Worm (Caenorhabditis elegans) whole organism, L1 larva: ENCODE results near the gene bre-5.

Experiments used
- C04F5.9 ChIP-seq: sonication (generic microtip); optimal IDR thresholded peaks from 2 replicates; lab custom pipeline; 2016; ENCODE audit warnings: missing genetic modification characterization, missing compliant biosample characterization
- C34B4.2 ChIP-seq: sonication (generic microtip); optimal IDR thresholded peaks from 2 replicates; lab custom pipeline; 2017; ENCODE audit warnings: mild to moderate bottlenecking, missing genetic modification characterization, missing compliant biosample characterization
- Y116A8C.19 ChIP-seq: sonication (generic microtip); optimal IDR thresholded peaks from 2 replicates; lab custom pipeline; 2016; ENCODE audit warnings: missing compliant biosample characterization, missing genetic modification characterization, borderline replicate concordance
- aha-1 ChIP-seq: fragments of 150-350 bp; optimal IDR thresholded peaks from 2 replicates; lab custom pipeline; 2014; ENCODE audit warnings: missing biosample characterization, missing genetic modification characterization
- alr-1 ChIP-seq: fragments of 200-800 bp; sonication (Bioruptor generic); optimal IDR thresholded peaks from 2 replicates; lab custom pipeline; 2018; ENCODE audit warnings: borderline replicate concordance, mild to moderate bottlenecking, missing genetic modification characterization, missing compliant biosample characterization
- aly-2 ChIP-seq: fragments of 150-350 bp; optimal IDR thresholded peaks from 2 replicates; lab custom pipeline; 2014; ENCODE audit warnings: missing biosample characterization, missing genetic modification characterization
- blmp-1 ChIP-seq: fragments of 150-350 bp; optimal IDR thresholded peaks from 2 replicates; lab custom pipeline; 2014; ENCODE audit warnings: missing biosample characterization, missing genetic modification characterization
- ceh-63 ChIP-seq: fragments of 200-800 bp; sonication (Bioruptor generic); optimal IDR thresholded peaks from 2 replicates; lab custom pipeline; 2018; ENCODE audit warnings: mild to moderate bottlenecking, missing genetic modification characterization, missing compliant biosample characterization
- ceh-88 ChIP-seq: fragments of 200-800 bp; sonication (Bioruptor generic); IDR thresholded peaks from 2 replicates; pipeline ENCODE4 v1.3.6; 2022; ENCODE audit warnings: missing genetic modification characterization, missing compliant biosample characterization
- ceh-90 ChIP-seq: sonication (generic microtip); optimal IDR thresholded peaks from 2 replicates; lab custom pipeline; 2016; ENCODE audit warnings: missing genetic modification characterization, missing compliant biosample characterization
- dsc-1 ChIP-seq: sonication (generic microtip); optimal IDR thresholded peaks from 2 replicates; lab custom pipeline; 2016; ENCODE audit warnings: mild to moderate bottlenecking, missing genetic modification characterization, missing compliant biosample characterization
- efl-1 ChIP-seq, 4 experiments: fragments of 150-350 bp; optimal IDR thresholded peaks in 3 of 4; peaks in 1 of 4; 1 replicate in 1 of 4; 2 replicates in 3 of 4; lab custom pipeline; 2014; ENCODE audit warnings: missing biosample characterization in 2 of 4, missing genetic modification characterization in 2 of 4, missing genetic modification reagents in 2 of 4
- efl-3 ChIP-seq: fragments of 200-800 bp; sonication (Bioruptor generic); optimal IDR thresholded peaks from 2 replicates; lab custom pipeline; 2018; ENCODE audit warnings: mild to moderate bottlenecking, missing genetic modification characterization, missing compliant biosample characterization
- elt-3 ChIP-seq, 6 experiments: fragments of 150-350 bp in 1 of 6; sonication (generic microtip); optimal IDR thresholded peaks; 2 replicates each; lab custom pipeline; 2017 to 2018; ENCODE audit warnings: missing biosample characterization in 6 of 6, missing genetic modification characterization in 6 of 6, inconsistent platforms in 1 of 6
- ets-5 ChIP-seq: fragments of 200-800 bp; sonication (Bioruptor generic); IDR thresholded peaks from 2 replicates; pipeline ENCODE4 v1.3.6; 2022; ENCODE audit warnings: missing genetic modification characterization, missing compliant biosample characterization
- fkh-8 ChIP-seq: sonication (generic microtip); optimal IDR thresholded peaks from 2 replicates; lab custom pipeline; 2016; ENCODE audit warnings: mild to moderate bottlenecking, missing genetic modification characterization, missing compliant biosample characterization
- hlh-4 ChIP-seq: sonication (generic microtip); optimal IDR thresholded peaks from 2 replicates; lab custom pipeline; 2016; ENCODE audit warnings: mild to moderate bottlenecking, missing genetic modification characterization, missing compliant biosample characterization
- jun-1 ChIP-seq: fragments of 150-350 bp; optimal IDR thresholded peaks from 2 replicates; lab custom pipeline; 2014; ENCODE audit warnings: missing biosample characterization, missing genetic modification reagents, missing genetic modification characterization
- lin-13 ChIP-seq: fragments of 150-350 bp; optimal IDR thresholded peaks from 2 replicates; lab custom pipeline; 2014; ENCODE audit warnings: missing biosample characterization, missing genetic modification reagents, missing genetic modification characterization
- lin-15B ChIP-seq: fragments of 150-350 bp; sonication (generic microtip); optimal IDR thresholded peaks from 3 replicates; lab custom pipeline; 2014; ENCODE audit warnings: missing biosample characterization, missing genetic modification characterization
- lin-39 ChIP-seq: fragments of 150-350 bp; optimal IDR thresholded peaks from 2 replicates; lab custom pipeline; 2014; ENCODE audit warnings: missing biosample characterization, missing genetic modification reagents, missing genetic modification characterization
- lir-3 ChIP-seq: sonication (generic microtip); optimal IDR thresholded peaks from 2 replicates; lab custom pipeline; 2016; ENCODE audit warnings: mild to moderate bottlenecking, missing genetic modification characterization, moderate library complexity, missing compliant biosample characterization; ENCODE audit not compliant: poor library complexity
- lsy-2 ChIP-seq, 2 experiments: fragments of 150-350 bp; optimal IDR thresholded peaks; 2 replicates each; lab custom pipeline; 2014; ENCODE audit warnings: missing biosample characterization in 2 of 2, missing genetic modification characterization in 2 of 2
- mef-2 ChIP-seq: fragments of 150-350 bp; optimal IDR thresholded peaks from 2 replicates; lab custom pipeline; 2014; ENCODE audit warnings: missing biosample characterization, missing genetic modification characterization
- mep-1 ChIP-seq: fragments of 150-350 bp; optimal IDR thresholded peaks from 2 replicates; lab custom pipeline; 2014; ENCODE audit warnings: missing biosample characterization, missing genetic modification characterization
- nhr-11 ChIP-seq: fragments of 150-350 bp; optimal IDR thresholded peaks from 2 replicates; lab custom pipeline; 2014; ENCODE audit warnings: missing biosample characterization, missing genetic modification characterization
- nhr-19 ChIP-seq: fragments of 200-800 bp; sonication (Bioruptor generic); conservative IDR thresholded peaks from 2 replicates; pipeline ENCODE4 v1.3.6; 2022; ENCODE audit warnings: missing genetic modification characterization, missing compliant biosample characterization
- nhr-20 ChIP-seq: sonication (generic microtip); optimal IDR thresholded peaks from 2 replicates; lab custom pipeline; 2016; ENCODE audit warnings: mild to moderate bottlenecking, missing genetic modification characterization, missing compliant biosample characterization
- nhr-237 ChIP-seq: fragments of 150-350 bp; optimal IDR thresholded peaks from 2 replicates; lab custom pipeline; 2014; ENCODE audit warnings: missing biosample characterization, missing genetic modification characterization
- nhr-28 ChIP-seq: fragments of 150-350 bp; optimal IDR thresholded peaks from 2 replicates; lab custom pipeline; 2014; ENCODE audit warnings: missing biosample characterization, missing genetic modification characterization
- nhr-71 ChIP-seq: sonication (generic microtip); optimal IDR thresholded peaks from 2 replicates; lab custom pipeline; 2016; ENCODE audit warnings: mild to moderate bottlenecking, missing genetic modification characterization, moderate library complexity, missing compliant biosample characterization
- nhr-85 ChIP-seq: sonication (generic microtip); peaks from one replicate; lab custom pipeline; 2016; ENCODE audit warnings: missing genetic modification characterization, inconsistent platforms, missing compliant biosample characterization
- pag-3 ChIP-seq: sonication (generic microtip); optimal IDR thresholded peaks from 2 replicates; lab custom pipeline; 2017; ENCODE audit warnings: missing genetic modification characterization, mild to moderate bottlenecking, missing compliant biosample characterization, antibody characterized with exemption, borderline replicate concordance; ENCODE audit not compliant: insufficient read depth
- pqm-1 ChIP-seq: sonication (generic microtip); optimal IDR thresholded peaks from 3 replicates; lab custom pipeline; 2017; ENCODE audit warnings: missing biosample characterization, missing genetic modification characterization
- snpc-4 ChIP-seq: fragments of 150-350 bp; optimal IDR thresholded peaks from 2 replicates; lab custom pipeline; 2014; ENCODE audit warnings: missing biosample characterization, missing genetic modification characterization
- snu-23 ChIP-seq: sonication (generic microtip); optimal IDR thresholded peaks from 2 replicates; lab custom pipeline; 2016; ENCODE audit warnings: missing genetic modification characterization, missing compliant biosample characterization
- sptf-1 ChIP-seq: fragments of 150-350 bp; optimal IDR thresholded peaks from 2 replicates; lab custom pipeline; 2014; ENCODE audit warnings: missing biosample characterization, missing genetic modification characterization
- sup-37 ChIP-seq: fragments of 200-800 bp; sonication (Bioruptor generic); optimal IDR thresholded peaks from 2 replicates; lab custom pipeline; 2018; ENCODE audit warnings: mild to moderate bottlenecking, missing genetic modification characterization, missing compliant biosample characterization
- swsn-7 ChIP-seq: sonication (generic microtip); optimal IDR thresholded peaks from 2 replicates; lab custom pipeline; 2016; ENCODE audit warnings: missing genetic modification characterization, missing compliant biosample characterization
- tlp-1 ChIP-seq: fragments of 150-350 bp; optimal IDR thresholded peaks from 2 replicates; lab custom pipeline; 2014; ENCODE audit warnings: missing biosample characterization, missing genetic modification characterization
- unc-130 ChIP-seq: fragments of 150-350 bp; optimal IDR thresholded peaks from 2 replicates; lab custom pipeline; 2017; ENCODE audit warnings: missing biosample characterization, missing genetic modification characterization, inconsistent platforms
- unc-86 ChIP-seq: sonication (generic microtip); optimal IDR thresholded peaks from 2 replicates; lab custom pipeline; 2016; ENCODE audit warnings: missing genetic modification characterization, missing compliant biosample characterization
- vab-15 ChIP-seq: sonication (generic microtip); optimal IDR thresholded peaks from 2 replicates; lab custom pipeline; 2017; ENCODE audit warnings: missing genotype, mild to moderate bottlenecking, missing genetic modification characterization, missing compliant biosample characterization
- zag-1 ChIP-seq: fragments of 150-350 bp; optimal IDR thresholded peaks from 2 replicates; lab custom pipeline; 2014; ENCODE audit warnings: missing biosample characterization, missing genetic modification characterization
- zip-4 ChIP-seq: fragments of 200-800 bp; sonication (Bioruptor generic); optimal IDR thresholded peaks from 2 replicates; lab custom pipeline; 2018; ENCODE audit warnings: mild to moderate bottlenecking, missing genetic modification characterization, moderate library complexity, missing compliant biosample characterization
- ztf-11 ChIP-seq, 2 experiments: sonication (generic microtip); optimal IDR thresholded peaks; 2 replicates each; lab custom pipeline; 2016 to 2017; ENCODE audit warnings: missing genetic modification characterization in 2 of 2, missing biosample characterization in 1 of 2, missing compliant biosample characterization in 1 of 2
- ztf-4 ChIP-seq: fragments of 150-350 bp; optimal IDR thresholded peaks from 2 replicates; lab custom pipeline; 2014; ENCODE audit warnings: missing biosample characterization, missing genetic modification characterization

bre-5 gene

DNA sequence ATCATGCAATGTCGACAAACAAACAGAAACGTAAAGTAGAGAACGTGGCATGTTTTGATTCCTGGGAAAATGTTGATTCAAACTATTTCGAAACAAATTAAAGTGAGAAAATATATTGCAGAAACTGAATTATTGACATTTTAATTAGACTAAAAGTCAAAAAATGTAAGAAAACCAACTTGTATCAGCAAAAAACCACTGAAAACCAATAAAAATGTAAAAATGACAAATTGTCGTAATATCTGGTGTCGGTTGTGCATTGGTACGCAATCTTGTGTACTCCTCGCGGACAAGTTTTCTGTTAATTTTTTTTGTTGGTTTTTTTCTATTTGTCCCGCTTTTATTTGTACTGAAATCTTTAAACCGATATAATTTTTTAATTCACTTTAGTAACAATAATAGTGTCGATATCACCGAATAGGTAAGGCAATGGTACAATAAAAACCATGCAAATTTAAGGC, 21.3 kb downstream of the bre-5 start, which contains the start of gene T12G3.11 (continued):
- TF ChIP-seq swsn-7 (tag; lab: Kevin White, UChicago) (peak; percentile 59), pqm-1 (tag; lab: Kevin White, UChicago) (no peak)

DNA sequence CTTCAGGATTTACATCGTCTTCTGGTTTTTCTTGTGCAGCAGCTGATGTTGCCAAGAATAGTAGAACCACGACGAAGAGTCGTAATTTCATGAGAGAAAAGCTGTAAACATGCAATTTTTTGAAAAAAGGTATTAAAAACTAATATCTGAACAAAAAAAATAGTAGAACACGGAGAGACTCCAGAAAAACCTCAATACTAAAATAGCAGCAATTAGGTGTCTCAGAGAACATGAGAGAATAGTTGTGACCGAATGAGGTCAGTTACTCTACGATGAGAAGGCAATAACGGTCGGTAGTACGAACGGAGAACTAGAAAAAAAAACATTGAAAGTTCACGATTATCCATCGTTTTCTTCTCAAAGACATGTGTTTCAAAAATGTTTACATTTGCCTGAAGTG, 21.9 kb downstream of the bre-5 start, which contains the start of gene tgn-38:
tgn-38 (minus strand) TSS at position 101 of the 400 bp plus-strand sequence.
- TF ChIP-seq alr-1 (tag; lab: Kevin White, UChicago) (no peak), aly-2 (no peak), nhr-28 (tag; lab: Kevin White, UChicago) (no peak), nhr-85 (tag; lab: Kevin White, UChicago) (no peak), swsn-7 (tag; lab: Kevin White, UChicago) (no peak), mep-1 (tag; lab: Kevin White, UChicago) (no peak), ceh-90 (tag; lab: Kevin White, UChicago) (no peak), nhr-11 (no peak), nhr-71 (tag; lab: Kevin White, UChicago) (no peak), ceh-88 (GFP tag; lab: Robert Waterston, UW) (no peak), sptf-1 (tag; lab: Kevin White, UChicago) (no peak), nhr-20 (no peak), efl-1 (optimal IDR thresholded peaks at IDR 0.05; lab: Kevin White, UChicago) (no peak), efl-1 (GFP tag; optimal IDR thresholded peaks at IDR 0.05 in 1 of 2; lab: Kevin White, UChicago) (no peak), hlh-4 (tag; lab: Kevin White, UChicago) (no peak), ztf-4 (tag; lab: Kevin White, UChicago) (no peak)
- TF ChIP-seq, all 84 proteins: peak for 0

DNA sequence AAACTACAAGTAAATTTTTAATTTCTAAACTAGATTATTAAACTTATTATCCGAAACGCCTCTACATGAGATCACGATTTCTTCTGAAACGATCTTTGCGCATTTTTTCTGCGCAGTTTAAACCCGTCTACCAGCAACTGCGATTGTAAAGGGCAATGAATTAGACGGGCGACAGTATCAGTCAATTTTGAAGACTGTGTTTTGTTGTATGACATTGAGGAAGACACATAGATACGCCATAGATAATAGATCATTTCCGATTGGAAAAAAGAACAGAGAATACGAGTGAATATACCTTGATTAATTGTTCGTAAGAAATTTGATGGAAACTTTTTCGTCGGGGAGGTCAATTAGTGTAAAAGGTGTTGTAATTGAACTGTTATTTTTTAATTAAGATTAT, 29.7 kb downstream of the bre-5 start:
- TF ChIP-seq Y116A8C.19 (no peak), blmp-1 (tag; lab: Kevin White, UChicago) (peak; percentile 58), ceh-88 (GFP tag; lab: Robert Waterston, UW) (no peak), nhr-71 (tag; lab: Kevin White, UChicago) (peak; percentile 75), nhr-237 (no peak), alr-1 (tag; lab: Kevin White, UChicago) (no peak), C04F5.9 (no peak), zip-4 (GFP tag; lab: Kevin White, UChicago) (no peak), lir-3 (tag; lab: Kevin White, UChicago) (no peak), lin-15B (tag; lab: Kevin White, UChicago) (no peak), tlp-1 (tag; lab: Kevin White, UChicago) (no peak), ets-5 (GFP tag; lab: Robert Waterston, UW) (no peak), ceh-63 (GFP tag; lab: Kevin White, UChicago) (no peak), vab-15 (tag; lab: Kevin White, UChicago) (no peak), aha-1 (no peak), zag-1 (tag; lab: Kevin White, UChicago) (no peak), nhr-85 (tag; lab: Kevin White, UChicago) (peak; percentile 94), snu-23 (GFP tag; lab: Kevin White, UChicago) (peak; percentile 37), jun-1 (tag; lab: Kevin White, UChicago) (no peak), snpc-4 (no peak), efl-3 (GFP tag; lab: Kevin White, UChicago) (no peak), dsc-1 (tag; lab: Kevin White, UChicago) (no peak), unc-130 (tag; lab: Kevin White, UChicago) (no peak), nhr-19 (no peak; the same call in 1 of the 2 replicates), ceh-90 (tag; lab: Kevin White, UChicago) (no peak), hlh-4 (tag; lab: Kevin White, UChicago) (no peak), ztf-11 (tag; optimal IDR thresholded peaks at IDR 0.05; lab: Kevin White, UChicago) (no peak), sup-37 (GFP tag; lab: Kevin White, UChicago) (no peak), fkh-8 (tag; lab: Kevin White, UChicago) (no peak), lin-39 (tag; lab: Kevin White, UChicago) (peak; percentile 14), pag-3 (tag; lab: Kevin White, UChicago) (no peak), lin-13 (GFP tag; lab: Kevin White, UChicago) (no peak), elt-3 (tag; optimal IDR thresholded peaks at IDR 0.05; lab: Kevin White, UChicago) (peak in 5 of 6 experiments; percentile 6 to 64 (median 52)), lsy-2 (tag; optimal IDR thresholded peaks at IDR 0.05; lab: Kevin White, UChicago) (no peak), unc-86 (tag; lab: Kevin White, UChicago) (no peak), sptf-1 (tag; lab: Kevin White, UChicago) (no peak), C34B4.2 (tag; lab: Kevin White, UChicago) (no peak), mef-2 (tag; lab: Kevin White, UChicago) (no peak), swsn-7 (tag; lab: Kevin White, UChicago) (no peak), nhr-28 (tag; lab: Kevin White, UChicago) (no peak)
